Fruit fly (Drosophila melanogaster) whole organism, embryonic: Measurements from ENCODE around the gene Pfdn2.

ENCODE experiments used
- CG10147 ChIP-seq: fragments of 200-800 bp; sonication (Bioruptor generic); optimal IDR thresholded peaks from 2 replicates; lab custom pipeline; 2019; ENCODE audit warnings: missing biosample characterization, mild to moderate bottlenecking, missing genetic modification characterization, moderate library complexity
- CG10431 ChIP-seq: fragments of 200-800 bp; sonication (Bioruptor generic); optimal IDR thresholded peaks from 3 replicates; lab custom pipeline; 2018; ENCODE audit warnings: missing biosample characterization, mild to moderate bottlenecking, missing genetic modification characterization
- CG11093 ChIP-seq: fragments of 200-800 bp; sonication (Bioruptor generic); IDR thresholded peaks from 3 replicates; pipeline ENCODE4 v1.3.6; 2022; ENCODE audit warnings: missing biosample characterization, missing genetic modification characterization
- CG11696 ChIP-seq: fragments of 200-800 bp; sonication (Bioruptor generic); IDR thresholded peaks from 2 replicates; pipeline ENCODE4 v1.3.6; 2022; ENCODE audit warnings: missing biosample characterization, missing genetic modification characterization
- CG12299 ChIP-seq: fragments of 200-800 bp; sonication (Bioruptor generic); optimal IDR thresholded peaks from 2 replicates; lab custom pipeline; 2018; ENCODE audit warnings: missing biosample characterization, mild to moderate bottlenecking, missing genetic modification characterization
- CG12391 ChIP-seq: fragments of 200-800 bp; sonication (Bioruptor generic); optimal IDR thresholded peaks from 3 replicates; lab custom pipeline; 2018; ENCODE audit warnings: missing biosample characterization, mild to moderate bottlenecking, missing genetic modification characterization, moderate library complexity
- CG13424 ChIP-seq: fragments of 200-800 bp; sonication (Bioruptor generic); optimal IDR thresholded peaks from 2 replicates; lab custom pipeline; 2019; ENCODE audit warnings: missing biosample characterization, mild to moderate bottlenecking, missing genetic modification characterization, moderate library complexity
- CG14667 ChIP-seq: fragments of 200-800 bp; sonication (Bioruptor generic); IDR thresholded peaks from 2 replicates; pipeline ENCODE4 v1.3.6; 2022; ENCODE audit warnings: missing biosample characterization, missing genetic modification characterization
- CG18764 ChIP-seq: fragments of 200-800 bp; sonication (Bioruptor generic); optimal IDR thresholded peaks from 3 replicates; lab custom pipeline; 2016; ENCODE audit warnings: missing biosample characterization, missing genetic modification characterization
- CG2116 ChIP-seq: fragments of 200-800 bp; sonication (Bioruptor generic); optimal IDR thresholded peaks from 3 replicates; lab custom pipeline; 2018; ENCODE audit warnings: missing biosample characterization, mild to moderate bottlenecking, missing genetic modification characterization
- CG3065 ChIP-seq: fragments of 200-800 bp; sonication (Bioruptor generic); optimal IDR thresholded peaks from 2 replicates; lab custom pipeline; 2016; ENCODE audit warnings: missing biosample characterization, missing genetic modification characterization
- CG32532 ChIP-seq: fragments of 200-800 bp; sonication (Bioruptor generic); IDR thresholded peaks from 2 replicates; pipeline ENCODE4 v1.3.6; 2022; ENCODE audit warnings: missing biosample characterization, missing genetic modification characterization
- CG43689 ChIP-seq: fragments of 200-800 bp; sonication (Bioruptor generic); IDR thresholded peaks from 2 replicates; pipeline ENCODE4 v1.3.6; 2022; ENCODE audit warnings: missing biosample characterization, missing genetic modification characterization
- CG5953 ChIP-seq: fragments of 200-800 bp; sonication (Bioruptor generic); IDR thresholded peaks from 2 replicates; pipeline ENCODE4 v1.3.6; 2022; ENCODE audit warnings: missing biosample characterization, missing genetic modification characterization
- CG7963 ChIP-seq: fragments of 200-800 bp; sonication (Bioruptor generic); IDR thresholded peaks from 3 replicates; pipeline ENCODE4 v1.3.6; 2022; ENCODE audit warnings: missing biosample characterization, missing genetic modification characterization; ENCODE audit not compliant: partially characterized antibody
- CG7987 ChIP-seq: fragments of 200-800 bp; sonication (Bioruptor generic); optimal IDR thresholded peaks from 2 replicates; lab custom pipeline; 2018; ENCODE audit warnings: missing biosample characterization, mild to moderate bottlenecking, missing genetic modification characterization, moderate library complexity
- CG8388 ChIP-seq: fragments of 200-800 bp; sonication (Bioruptor generic); optimal IDR thresholded peaks from 2 replicates; lab custom pipeline; 2019; ENCODE audit warnings: missing biosample characterization, mild to moderate bottlenecking, missing genetic modification characterization, moderate library complexity
- CG9437 ChIP-seq: fragments of 200-800 bp; sonication (Bioruptor generic); optimal IDR thresholded peaks from 2 replicates; lab custom pipeline; 2018; ENCODE audit warnings: missing biosample characterization, mild to moderate bottlenecking, missing genetic modification characterization
- CG9727 ChIP-seq: fragments of 200-800 bp; sonication (Bioruptor generic); optimal IDR thresholded peaks from 3 replicates; lab custom pipeline; 2017; ENCODE audit warnings: missing biosample characterization, mild to moderate bottlenecking, missing genetic modification characterization
- CG9817 ChIP-seq: fragments of 200-800 bp; sonication (Bioruptor generic); optimal IDR thresholded peaks from 2 replicates; lab custom pipeline; 2018; ENCODE audit warnings: missing biosample characterization, mild to moderate bottlenecking, missing genetic modification characterization, moderate library complexity
- CG9932 ChIP-seq: fragments of 200-800 bp; sonication (Bioruptor generic); IDR thresholded peaks from 2 replicates; pipeline ENCODE4 v1.3.6; 2022; ENCODE audit warnings: missing biosample characterization, missing genetic modification characterization
- Dbx ChIP-seq: fragments of 200-800 bp; sonication (Bioruptor generic); IDR thresholded peaks from 3 replicates; pipeline ENCODE4 v1.3.6; 2022; ENCODE audit warnings: missing biosample characterization, missing genetic modification characterization
- Dll ChIP-seq: fragments of 200-800 bp; sonication (Bioruptor generic); IDR thresholded peaks from 4 replicates; pipeline ENCODE4 v1.3.6; 2022; ENCODE audit warnings: missing biosample characterization, missing genetic modification characterization; ENCODE audit not compliant: partially characterized antibody
- Elba2 ChIP-seq: fragments of 200-800 bp; sonication (Bioruptor generic); optimal IDR thresholded peaks from 3 replicates; lab custom pipeline; 2016; ENCODE audit warnings: missing biosample characterization, missing genetic modification characterization
- Ets97D ChIP-seq: fragments of 200-800 bp; sonication (Bioruptor generic); optimal IDR thresholded peaks from 3 replicates; lab custom pipeline; 2016; ENCODE audit warnings: missing biosample characterization, missing genetic modification characterization
- HLH3B ChIP-seq: fragments of 200-800 bp; sonication (Bioruptor generic); IDR thresholded peaks from 2 replicates; pipeline ENCODE4 v1.3.6; 2022; ENCODE audit warnings: missing biosample characterization, missing genetic modification characterization
- Hmr ChIP-seq: fragments of 200-800 bp; sonication (Bioruptor generic); optimal IDR thresholded peaks from 3 replicates; lab custom pipeline; 2017; ENCODE audit warnings: mild to moderate bottlenecking, missing biosample characterization, missing genetic modification reagents, missing genetic modification characterization
- MBD-R2 ChIP-seq: fragments of 200-800 bp; sonication (Bioruptor generic); IDR thresholded peaks from 2 replicates; pipeline ENCODE4 v1.3.6; 2022; ENCODE audit warnings: missing biosample characterization, missing genetic modification characterization
- Med ChIP-seq: fragments of 200-800 bp; sonication (Bioruptor generic); peaks from one replicate; lab custom pipeline; 2016; ENCODE audit warnings: missing biosample characterization, missing genetic modification characterization, mild to moderate bottlenecking, inconsistent platforms, moderate library complexity
- Mes4 ChIP-seq: fragments of 200-800 bp; sonication (Bioruptor generic); optimal IDR thresholded peaks from 2 replicates; lab custom pipeline; 2016; ENCODE audit warnings: missing biosample characterization, missing genetic modification characterization
- Side ChIP-seq: fragments of 200-800 bp; sonication (Bioruptor generic); optimal IDR thresholded peaks from 2 replicates; lab custom pipeline; 2016; ENCODE audit warnings: missing biosample characterization, missing genetic modification characterization
- Trl ChIP-seq, 3 experiments: fragments of >200 bp in 2 of 3; fragments of 200-800 bp in 1 of 3; sonication (Bioruptor generic) in 1 of 3; optimal IDR thresholded peaks; 2 replicates in 1 of 3; 3 replicates in 2 of 3; lab custom pipeline; 2016 to 2017; ENCODE audit warnings: missing biosample characterization in 1 of 3, missing genetic modification characterization in 1 of 3
- caup ChIP-seq: fragments of 200-800 bp; sonication (Bioruptor generic); optimal IDR thresholded peaks from 3 replicates; lab custom pipeline; 2017; ENCODE audit warnings: missing biosample characterization, mild to moderate bottlenecking, missing genetic modification characterization, moderate library complexity; ENCODE audit not compliant: severe bottlenecking
- lilli ChIP-seq: fragments of 200-800 bp; sonication (Bioruptor generic); optimal IDR thresholded peaks from 3 replicates; lab custom pipeline; 2016; ENCODE audit warnings: missing biosample characterization, missing genetic modification characterization
- lmd ChIP-seq: fragments of 200-800 bp; sonication (Bioruptor generic); IDR thresholded peaks from 2 replicates; pipeline ENCODE4 v1.3.6; 2022; ENCODE audit warnings: missing biosample characterization, missing genetic modification characterization
- pnt ChIP-seq: fragments of 200-800 bp; sonication (Bioruptor generic); optimal IDR thresholded peaks from 3 replicates; lab custom pipeline; 2016; ENCODE audit warnings: missing biosample characterization, missing genetic modification characterization
- psq ChIP-seq: fragments of 200-800 bp; sonication (Bioruptor generic); optimal IDR thresholded peaks from 2 replicates; lab custom pipeline; 2017; ENCODE audit warnings: missing biosample characterization, missing genetic modification characterization
- rib ChIP-seq: fragments of 200-800 bp; sonication (Bioruptor generic); IDR thresholded peaks from 2 replicates; pipeline ENCODE4 v1.3.6; 2022; ENCODE audit warnings: missing biosample characterization, missing genetic modification characterization
- sens ChIP-seq: fragments of 200-800 bp; sonication (Bioruptor generic); peaks from one replicate; lab custom pipeline; 2016; ENCODE audit warnings: missing biosample characterization, missing genetic modification characterization
- sima ChIP-seq: fragments of 200-800 bp; sonication (Bioruptor generic); optimal IDR thresholded peaks from 2 replicates; lab custom pipeline; 2016; ENCODE audit warnings: missing biosample characterization, missing genetic modification characterization
- sisA ChIP-seq: fragments of 200-800 bp; sonication (Bioruptor generic); IDR thresholded peaks from 2 replicates; pipeline ENCODE4 v1.3.6; 2022; ENCODE audit warnings: missing biosample characterization, missing genetic modification characterization
- so ChIP-seq: fragments of 200-800 bp; sonication (Bioruptor generic); IDR thresholded peaks from 3 replicates; pipeline ENCODE4 v1.3.6; 2022; ENCODE audit warnings: missing biosample characterization, missing genetic modification characterization
- sug ChIP-seq: fragments of 200-800 bp; optimal IDR thresholded peaks from 2 replicates; lab custom pipeline; 2019; ENCODE audit warnings: missing biosample characterization, mild to moderate bottlenecking, missing genetic modification characterization, moderate library complexity
- tap ChIP-seq: fragments of 200-800 bp; optimal IDR thresholded peaks from 3 replicates; lab custom pipeline; 2019; ENCODE audit warnings: missing biosample characterization, mild to moderate bottlenecking, missing genetic modification characterization, moderate library complexity
- tin ChIP-seq: fragments of 200-800 bp; sonication (Bioruptor generic); optimal IDR thresholded peaks from 3 replicates; lab custom pipeline; 2016; ENCODE audit warnings: missing biosample characterization, missing genetic modification characterization
- tll ChIP-seq, 2 experiments: fragments of 200-800 bp in 1 of 2; fragments of >200 bp in 1 of 2; sonication (Bioruptor generic) in 1 of 2; optimal IDR thresholded peaks; 2 replicates each; lab custom pipeline; 2017 to 2019; ENCODE audit warnings: missing biosample characterization in 2 of 2, missing genetic modification characterization in 2 of 2, mild to moderate bottlenecking in 1 of 2, moderate library complexity in 1 of 2
- tx ChIP-seq: fragments of 200-800 bp; sonication (Bioruptor generic); optimal IDR thresholded peaks from 2 replicates; lab custom pipeline; 2016; ENCODE audit warnings: missing biosample characterization, missing genetic modification characterization
- vfl ChIP-seq: fragments of 200-800 bp; sonication (Bioruptor generic); optimal IDR thresholded peaks from 2 replicates; lab custom pipeline; 2016; ENCODE audit warnings: missing biosample characterization, missing genetic modification characterization
- zfh1 ChIP-seq: fragments of 200-800 bp; sonication (Bioruptor generic); IDR thresholded peaks from 3 replicates; pipeline ENCODE4 v1.3.6; 2022; ENCODE audit warnings: missing biosample characterization, missing genetic modification characterization

Gene Pfdn2

DNA sequence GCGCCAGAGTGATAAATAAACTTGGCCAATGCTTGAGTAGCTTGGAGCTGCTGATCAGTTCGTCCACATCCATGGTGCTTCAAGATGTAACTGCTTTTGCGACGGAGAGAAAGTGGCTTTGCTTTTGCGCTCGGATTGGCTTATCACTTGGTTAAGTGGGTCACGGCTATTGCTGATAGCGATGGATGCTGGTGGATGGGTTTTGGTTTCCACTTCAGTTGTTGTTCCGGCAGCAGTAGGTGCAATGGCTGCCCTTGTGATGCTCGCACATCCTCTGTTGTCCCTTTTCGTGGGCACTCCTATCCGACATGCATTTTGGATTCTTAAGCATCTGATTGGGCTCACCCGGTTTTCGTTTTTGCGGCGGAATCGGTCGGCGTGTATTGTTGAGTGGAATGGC lies 20.1 kb upstream of the Pfdn2 start:
- TF ChIP-seq CG8388 (GFP tag; lab: Kevin White, UChicago) (no peak), CG7987 (GFP tag; lab: Kevin White, UChicago) (no peak), sens (GFP tag; lab: Kevin White, UChicago) (peak; percentile 57), sug (tag; lab: Kevin White, UChicago) (no peak)

DNA sequence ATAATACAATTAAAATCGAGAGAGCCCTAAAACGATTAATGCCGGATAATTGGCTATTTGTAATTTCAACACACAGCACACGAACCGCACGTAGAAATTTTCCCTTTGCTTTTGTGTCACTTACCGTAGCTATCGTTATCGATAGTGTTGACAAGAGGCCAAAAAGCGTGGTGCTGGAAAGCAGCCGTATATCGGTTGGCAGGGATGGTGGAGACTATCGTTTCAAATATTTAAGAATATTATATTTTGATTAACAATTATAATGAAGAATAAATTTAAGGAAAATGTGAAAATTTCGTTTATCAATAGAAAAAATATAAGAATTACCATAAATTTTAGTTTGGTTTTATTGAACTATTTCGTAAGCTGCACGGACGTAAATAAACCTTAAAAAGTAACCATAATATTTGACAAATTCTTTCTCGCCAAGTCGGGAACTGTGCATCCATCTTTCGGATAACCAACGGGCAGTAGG lies 18.9 kb upstream of the Pfdn2 start, which contains the start of gene JIL-1:
Gene JIL-1, minus strand, starts transcription at position 148 of the 475 bp plus-strand sequence.
- TF ChIP-seq vfl (peak; percentile 64), Hmr (GFP tag; lab: Kevin White, UChicago) (peak; percentile 77), CG32532 (GFP tag; lab: Robert Waterston, UW) (peak; percentile 88), so (GFP tag; lab: Robert Waterston, UW) (peak; percentile 28; the same call in 2 of the 3 replicates), MBD-R2 (peak; percentile 88), sisA (GFP tag; lab: Robert Waterston, UW) (peak; percentile 79), CG7963 (peak; percentile 79), Elba2 (peak; percentile 40), tll (GFP tag; optimal IDR thresholded peaks at IDR 0.05; lab: Kevin White, UChicago) (no peak), Dbx (GFP tag; lab: Robert Waterston, UW) (peak; percentile 93), Side (GFP tag; lab: Kevin White, UChicago) (no peak), CG9817 (tag; lab: Kevin White, UChicago) (peak; percentile 60), CG43689 (GFP tag; lab: Robert Waterston, UW) (0 out of 2 replicates have a peak, but pooled peaks have one; percentile 31), CG13424 (peak; percentile 35), CG11093 (peak; percentile 59; the same call in 1 of the 3 replicates), tap (tag; lab: Kevin White, UChicago) (no peak), CG12391 (tag; lab: Kevin White, UChicago) (peak; percentile 71), pnt (GFP tag; lab: Kevin White, UChicago) (no peak), zfh1 (GFP tag; lab: Robert Waterston, UW) (peak; percentile 85; the same call in 2 of the 3 replicates), CG11696 (GFP tag; lab: Robert Waterston, UW) (no peak), CG5953 (GFP tag; lab: Robert Waterston, UW) (peak; percentile 56), CG9932 (peak; percentile 95), tin (peak; percentile 61), CG3065 (GFP tag; lab: Kevin White, UChicago) (no peak), psq (GFP tag; lab: Kevin White, UChicago) (peak; percentile 88), lilli (peak; percentile 76), HLH3B (GFP tag; lab: Robert Waterston, UW) (peak; percentile 35; the same call in 1 of the 2 replicates), tx (peak; percentile 6), CG14667 (peak; percentile 41; the same call in 1 of the 2 replicates), CG10431 (GFP tag; lab: Kevin White, UChicago) (peak; percentile 4), CG9437 (GFP tag; lab: Kevin White, UChicago) (peak; percentile 30), CG2116 (GFP tag; lab: Kevin White, UChicago) (peak; percentile 58), caup (peak; percentile 29), Med (GFP tag; lab: Kevin White, UChicago) (peak; percentile 95), Ets97D (peak; percentile 54), CG18764 (GFP tag; lab: Kevin White, UChicago) (peak; percentile 30), sima (no peak), Dll (GFP tag; lab: Robert Waterston, UW) (peak; percentile 85), CG12299 (tag; lab: Kevin White, UChicago) (no peak), lmd (GFP tag; lab: Robert Waterston, UW) (peak; percentile 76; the same call in 1 of the 2 replicates), Trl (optimal IDR thresholded peaks at IDR 0.05; lab: Kevin White, UChicago) (no peak), Trl (GFP tag; optimal IDR thresholded peaks at IDR 0.05; lab: Kevin White, UChicago) (no peak), Mes4 (no peak), rib (GFP tag; lab: Robert Waterston, UW) (peak; percentile 50), CG9727 (GFP tag; lab: Kevin White, UChicago) (peak; percentile 28), CG10147 (peak; percentile 53)
